Worm (Caenorhabditis elegans) whole organism, L4/young adult: ENCODE results near the gene fil-2.

Source experiments
- W03F9.2 ChIP-seq: fragments of 150-350 bp; optimal IDR thresholded peaks from 2 replicates; lab custom pipeline; 2014; ENCODE audit warnings: missing biosample characterization, missing genetic modification characterization
- dao-5 ChIP-seq: sonication (generic microtip); optimal IDR thresholded peaks from 2 replicates; lab custom pipeline; 2016; ENCODE audit warnings: missing genotype, missing genetic modification characterization, moderate library complexity, missing compliant biosample characterization
- him-1 ChIP-seq: sonication (generic microtip); optimal IDR thresholded peaks from 2 replicates; lab custom pipeline; 2016; ENCODE audit warnings: missing genotype, missing genetic modification reagents, missing genetic modification characterization, missing compliant biosample characterization

ce11 chrV:6231902-6232340 is 46.9 kb upstream of the fil-2 start:
- TF ChIP-seq him-1 (no peak), W03F9.2 (tag; lab: Kevin White, UChicago) (no peak), dao-5 (tag; lab: Kevin White, UChicago) (no peak)
